Fruit fly (Drosophila melanogaster): ENCODE data around the gene ppk28.

DNA sequence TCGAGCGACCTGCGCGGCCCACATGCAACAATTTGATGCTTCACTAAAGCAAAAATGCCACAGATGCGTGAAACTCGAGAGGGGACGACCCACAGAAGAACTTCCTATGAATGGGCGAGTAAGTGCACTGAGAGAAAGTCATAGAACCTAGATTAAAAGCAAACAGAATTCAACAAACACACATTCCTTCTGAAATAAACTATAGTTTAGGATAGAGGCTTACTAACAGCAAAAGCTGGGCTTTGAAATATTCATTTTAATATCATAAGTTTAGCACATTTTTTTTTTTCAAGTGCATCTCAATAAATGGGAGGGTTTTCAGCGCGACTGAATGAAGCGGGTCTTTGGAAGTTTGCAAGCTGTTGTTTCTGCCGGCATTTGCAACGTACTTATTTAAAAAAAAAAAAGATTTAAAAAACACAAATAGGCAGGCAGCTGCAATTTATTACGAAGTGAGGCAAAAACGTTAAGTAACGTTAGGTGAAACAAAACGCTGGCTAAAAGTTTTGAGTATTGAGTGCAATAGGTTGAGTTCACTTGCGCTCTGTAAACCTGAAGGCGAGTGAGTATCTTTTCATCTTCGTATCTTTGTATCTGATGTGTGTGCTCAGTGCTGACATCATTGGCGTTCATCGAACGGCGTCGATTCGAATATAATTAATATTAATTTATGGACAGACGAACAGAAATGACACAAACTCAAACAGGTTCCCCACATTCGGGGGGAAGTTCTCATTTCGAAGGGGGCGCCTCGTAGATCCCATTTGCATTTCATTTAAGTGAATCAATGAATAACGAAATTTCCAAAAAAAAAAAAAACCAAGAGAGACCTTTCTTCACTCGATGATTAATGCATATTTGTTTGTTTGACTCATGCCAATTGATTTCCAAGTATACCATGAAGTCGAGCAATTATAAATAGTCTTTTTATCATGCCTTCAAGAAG is 32.7 kb upstream of the ppk28 start:
- TF ChIP-seq CG9437 (GFP tag; optimal IDR thresholded peaks at IDR 0.05) (peak; percentile 5), CG15696 (tag; optimal IDR thresholded peaks at IDR 0.05) (peak; percentile 38), Hmx (GFP tag; optimal IDR thresholded peaks at IDR 0.05) (no peak), nerfin-2 (GFP tag; IDR thresholded peaks at IDR 0.05; ENCODE audit: partially characterized antibody) (no peak), CG4404 (GFP tag; IDR thresholded peaks at IDR 0.05) (peak; percentile 76)

Measured in whole organism, embryonic.